Fruit fly (Drosophila melanogaster) whole organism, larva: ENCODE measurements around the gene CG33722.

Experiments
- noc ChIP-seq: fragments of 200-800 bp; sonication (Bioruptor generic); optimal IDR thresholded peaks from 3 replicates; lab custom pipeline; 2019; ENCODE audit warnings: missing biosample characterization, mild to moderate bottlenecking, missing genetic modification characterization, moderate library complexity

Gene CG33722

dm6 chr3R:8264302-8265080 lies 20.6 kb downstream of the CG33722 start, which contains the start of the genes RPA1 and Mcm2:
Gene RPA1 (minus strand): TSS chr3R:8264451.
Gene Mcm2 (plus strand): TSS chr3R:8264970.
- peak; percentile 81 for TF ChIP-seq noc (tag; lab: Kevin White, UChicago)

dm6 chr3R:8269740-8270139 lies 25.9 kb downstream of the CG33722 start, which contains the start of gene CG9630:
Gene CG9630 (minus strand): TSS chr3R:8269896.
- no peak for TF ChIP-seq noc (tag; lab: Kevin White, UChicago)

dm6 chr3R:8272573-8273165 lies 28.8 kb downstream of the CG33722 start:
- TF ChIP-seq noc (tag; lab: Kevin White, UChicago): no peak

DNA sequence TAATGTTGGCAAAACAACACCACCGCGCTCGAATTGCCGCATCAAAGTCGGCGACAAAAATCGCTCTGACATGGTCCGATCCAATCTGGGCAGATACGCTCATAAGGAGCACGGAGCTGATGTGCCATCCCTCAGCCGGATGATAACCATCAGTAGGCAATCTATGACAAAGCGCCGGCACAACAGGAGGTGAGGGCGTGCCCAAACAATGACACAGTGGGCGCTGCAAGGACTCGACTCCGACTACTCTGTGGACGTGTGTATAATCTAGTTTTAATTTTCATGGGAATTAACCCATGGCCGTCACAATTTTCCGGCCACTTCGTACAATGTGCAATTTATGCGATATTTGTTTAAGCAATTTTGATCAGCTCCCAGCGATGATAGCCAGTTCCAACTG lies 31.2 kb downstream of the CG33722 start:
- no peak for TF ChIP-seq noc (tag; lab: Kevin White, UChicago)

- TF ChIP-seq noc (tag; lab: Kevin White, UChicago): no peak
Measured at dm6 chr3R:8277494-8278293, 33.8 kb downstream of the CG33722 start, which contains the start of gene ato. Gene ato (plus strand): TSS chr3R:8278052.

DNA sequence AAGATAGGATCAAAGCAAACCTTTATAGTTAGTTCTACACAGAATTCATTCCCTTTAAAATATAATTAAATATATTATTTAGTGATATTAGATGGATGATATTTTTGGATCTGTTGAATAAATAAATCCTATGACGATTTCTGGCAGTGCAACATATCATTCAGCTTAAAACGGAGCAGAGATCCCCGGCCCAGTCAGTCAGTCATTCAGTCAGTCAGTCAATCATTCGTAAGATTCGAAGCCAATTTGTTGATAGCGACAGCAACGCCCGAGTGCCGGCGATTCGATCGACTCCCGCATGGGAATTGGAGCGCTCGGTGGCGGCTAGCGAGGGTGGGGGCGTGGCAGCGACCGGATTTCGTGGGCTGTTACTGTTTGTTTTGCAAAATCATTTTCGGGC lies 36.1 kb downstream of the CG33722 start:
- no peak for TF ChIP-seq noc (tag; lab: Kevin White, UChicago)

- no peak for TF ChIP-seq noc (tag; lab: Kevin White, UChicago)
Measured at dm6 chr3R:8282727-8283126, 38.9 kb downstream of the CG33722 start.

DNA sequence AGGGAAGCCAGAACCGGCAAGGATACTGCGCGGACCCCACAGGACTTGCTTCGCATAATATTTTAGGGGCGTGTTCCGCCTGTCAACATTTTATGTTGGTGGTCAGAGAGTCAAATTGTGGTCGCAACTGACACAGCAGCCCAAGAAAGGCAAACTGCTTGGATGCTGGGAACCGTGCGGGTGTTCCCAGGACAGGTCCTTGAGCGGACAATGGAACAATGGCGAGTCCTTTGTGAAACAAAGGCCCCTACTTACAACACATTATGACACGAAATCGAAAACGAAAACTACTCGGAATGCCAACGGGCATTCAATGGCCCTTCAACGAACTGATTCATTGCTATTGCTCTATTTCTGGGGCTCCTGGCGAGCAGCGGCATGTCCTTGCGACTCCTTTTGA lies 40.4 kb downstream of the CG33722 start:
- no peak for TF ChIP-seq noc (tag; lab: Kevin White, UChicago)

DNA sequence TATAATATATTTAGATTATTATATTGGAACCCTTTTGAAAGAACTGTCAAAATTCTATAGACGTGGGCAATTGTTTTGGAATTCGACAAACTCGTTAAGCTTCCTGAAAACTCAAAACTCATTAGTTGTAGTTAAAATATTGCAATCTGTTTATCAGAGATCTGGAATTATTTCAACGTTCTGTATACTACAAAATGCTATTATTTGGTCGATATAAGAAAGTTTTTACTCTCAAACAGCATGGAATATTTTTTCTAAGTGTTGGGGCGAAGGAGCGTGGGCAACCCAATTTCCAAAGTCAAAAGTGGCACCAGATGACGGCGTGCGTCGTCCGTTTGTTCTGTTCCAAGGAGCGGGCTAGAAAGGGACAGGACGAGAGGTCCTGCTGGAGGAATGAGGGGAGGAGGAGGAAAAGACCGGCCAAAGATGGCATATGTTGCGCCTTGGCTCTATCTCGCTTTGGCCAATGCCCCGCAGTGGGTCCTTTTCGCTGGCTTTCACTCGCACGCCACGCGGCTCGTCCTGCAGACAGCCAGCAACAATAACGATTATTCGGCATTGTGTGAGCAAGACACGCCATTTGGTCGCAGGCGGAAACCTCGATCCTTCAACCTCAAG lies 42.0 kb downstream of the CG33722 start:
- no peak for TF ChIP-seq noc (tag; lab: Kevin White, UChicago)

- no peak for TF ChIP-seq noc (tag; lab: Kevin White, UChicago)
Measured at dm6 chr3R:8287697-8288096, 43.8 kb downstream of the CG33722 start, which contains the start of gene Nazo. Gene Nazo (plus strand): TSS chr3R:8287876.

DNA sequence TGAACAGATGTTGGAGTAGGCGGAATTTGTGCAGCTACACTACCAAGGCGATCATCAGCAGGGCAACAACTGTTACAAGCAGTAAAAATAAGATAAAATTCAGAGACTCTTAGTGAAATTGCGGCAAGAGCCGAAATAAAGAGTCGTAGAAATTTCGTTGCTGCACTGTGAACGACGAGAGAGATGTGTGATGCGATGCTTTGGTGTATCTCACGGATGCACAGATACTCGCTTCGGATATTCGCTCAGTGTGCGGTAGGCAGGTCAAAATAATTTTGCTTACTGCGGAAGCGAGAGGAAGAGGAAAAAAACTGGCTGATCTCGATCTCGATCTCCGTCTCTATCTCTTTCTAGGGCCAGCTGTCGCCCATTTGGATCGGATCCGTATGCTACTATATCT lies 44.9 kb downstream of the CG33722 start:
- TF ChIP-seq noc (tag; lab: Kevin White, UChicago): no peak

- no peak for TF ChIP-seq noc (tag; lab: Kevin White, UChicago)
Measured at dm6 chr3R:8290478-8290877, 46.6 kb downstream of the CG33722 start, which contains the start of gene CG11672. Gene CG11672 (minus strand): TSS chr3R:8290578.

DNA sequence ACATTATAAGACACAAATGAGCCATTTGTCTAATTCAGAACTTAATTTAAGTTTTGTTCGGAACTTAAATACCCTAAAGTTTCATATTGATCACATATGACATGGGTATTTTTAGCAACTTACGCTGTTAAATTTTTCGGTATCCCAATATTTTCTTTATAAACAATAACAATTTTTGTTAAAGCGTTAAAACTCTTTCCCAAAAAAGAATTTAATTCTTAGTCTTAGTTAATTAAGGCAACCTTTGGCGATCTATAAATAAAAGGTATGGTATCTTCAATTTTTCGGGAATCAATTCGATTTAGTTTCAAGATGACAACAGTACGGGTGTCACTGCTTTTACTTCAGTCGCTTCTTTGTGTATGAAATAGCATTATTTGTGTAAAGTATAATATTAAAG lies 47.1 kb downstream of the CG33722 start, which contains the start of gene CG31464:
CG31464 (plus strand) TSS at position 301 of the 400 bp plus-strand sequence.
- TF ChIP-seq noc (tag; lab: Kevin White, UChicago): no peak

- TF ChIP-seq noc (tag; lab: Kevin White, UChicago): no peak
Measured at dm6 chr3R:8292034-8292433, 48.2 kb downstream of the CG33722 start, which contains the start of gene CG31463. Gene CG31463 (plus strand): TSS chr3R:8292335.
